Worm (Caenorhabditis elegans): ENCODE measurements around the gene nep-25.

ce11 chrII:5839227-5839626, 2.8 kb upstream of the nep-25 start, which contains the start of gene ZK1248.19:
- TF ChIP-seq ref-1 (GFP tag; conservative IDR thresholded peaks at IDR 0.05) (no peak), flt-1 (GFP tag; IDR thresholded peaks at IDR 0.05) (no peak), med-1 (GFP tag; optimal IDR thresholded peaks at IDR 0.05; ENCODE audit: insufficient read depth) (no peak), klf-2 (GFP tag; conservative IDR thresholded peaks at IDR 0.05) (no peak), cog-1 (tag; optimal IDR thresholded peaks at IDR 0.05) (no peak), tab-1 (GFP tag; IDR thresholded peaks at IDR 0.05) (no peak), ztf-29 (GFP tag; IDR thresholded peaks at IDR 0.05) (no peak), ztf-23 (GFP tag; IDR thresholded peaks at IDR 0.05) (no peak), T22C8.4 (GFP tag; IDR thresholded peaks at IDR 0.05) (no peak)

Measured in whole organism, midembryonic.